Worm (Caenorhabditis elegans) whole organism, midembryonic: ENCODE data around the gene nxf-1.

Source experiments
- T22C8.4 ChIP-seq: fragments of 200-800 bp; sonication (Bioruptor generic); IDR thresholded peaks from 2 replicates; pipeline ENCODE4 v1.3.6; 2022; ENCODE audit warnings: missing genetic modification characterization, missing compliant biosample characterization
- cog-1 ChIP-seq: sonication (generic microtip); optimal IDR thresholded peaks from 2 replicates; lab custom pipeline; 2016; ENCODE audit warnings: missing genetic modification characterization, missing compliant biosample characterization
- flt-1 ChIP-seq: fragments of 200-800 bp; sonication (Bioruptor generic); IDR thresholded peaks from 2 replicates; pipeline ENCODE4 v1.3.6; 2022; ENCODE audit warnings: missing genetic modification characterization, missing compliant biosample characterization
- klf-2 ChIP-seq: fragments of 200-800 bp; sonication (Bioruptor generic); conservative IDR thresholded peaks from 2 replicates; pipeline ENCODE4 v1.3.6; 2022; ENCODE audit warnings: missing genetic modification reagents, missing genetic modification characterization, missing compliant biosample characterization
- med-1 ChIP-seq: sonication (generic microtip); optimal IDR thresholded peaks from 2 replicates; lab custom pipeline; 2017; ENCODE audit warnings: missing genetic modification characterization, mild to moderate bottlenecking, missing compliant biosample characterization, antibody characterized with exemption, missing genetic modification reagents; ENCODE audit not compliant: insufficient read depth
- ref-1 ChIP-seq: fragments of 200-800 bp; sonication (Bioruptor generic); conservative IDR thresholded peaks from 2 replicates; pipeline ENCODE4 v1.3.6; 2022; ENCODE audit warnings: missing genetic modification reagents, missing genetic modification characterization, missing compliant biosample characterization
- tab-1 ChIP-seq: fragments of 200-800 bp; sonication (Bioruptor generic); IDR thresholded peaks from 2 replicates; pipeline ENCODE4 v1.3.6; 2022; ENCODE audit warnings: missing genetic modification characterization, missing compliant biosample characterization
- ztf-23 ChIP-seq: fragments of 200-800 bp; sonication (Bioruptor generic); IDR thresholded peaks from 2 replicates; pipeline ENCODE4 v1.3.6; 2022; ENCODE audit warnings: missing genetic modification reagents, missing genetic modification characterization, missing compliant biosample characterization
- ztf-29 ChIP-seq: fragments of 200-800 bp; sonication (Bioruptor generic); IDR thresholded peaks from 2 replicates; pipeline ENCODE4 v1.3.6; 2022; ENCODE audit warnings: missing genetic modification reagents, missing genetic modification characterization, missing compliant biosample characterization

The nxf-1 gene

DNA sequence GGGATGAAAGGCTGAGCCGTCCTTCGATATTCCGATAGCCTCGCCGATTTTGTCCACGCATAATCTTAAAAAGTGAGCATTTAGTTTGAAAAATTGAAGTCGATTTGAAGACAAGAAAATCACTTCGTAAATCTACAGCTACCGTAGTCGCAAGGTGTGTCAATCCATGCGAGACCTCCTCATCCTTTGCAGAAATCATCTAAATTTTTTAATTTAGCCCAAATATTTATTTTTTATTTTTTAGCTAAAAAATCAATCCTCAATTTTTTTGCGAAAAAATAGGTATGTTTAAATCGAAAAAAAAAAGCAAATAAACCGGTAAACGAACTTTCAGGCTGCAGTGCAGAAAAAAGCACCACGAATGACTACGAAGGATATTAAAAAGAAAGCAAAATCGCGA lies 2.9 kb upstream of the nxf-1 start, which contains the start of the genes nxf-2 and set-31:
nxf-2 (minus strand) TSS at position 101 of the 400 bp plus-strand sequence.
set-31 (plus strand) TSS at position 169 of the 400 bp plus-strand sequence.
- TF ChIP-seq flt-1 (GFP tag; lab: Robert Waterston, UW) (no peak), ztf-23 (GFP tag; lab: Robert Waterston, UW) (no peak), cog-1 (tag; lab: Kevin White, UChicago) (no peak), klf-2 (GFP tag; lab: Robert Waterston, UW) (no peak), tab-1 (no peak), T22C8.4 (GFP tag; lab: Robert Waterston, UW) (no peak), ref-1 (no peak), ztf-29 (GFP tag; lab: Robert Waterston, UW) (no peak), med-1 (GFP tag; lab: Kevin White, UChicago) (no peak)

DNA sequence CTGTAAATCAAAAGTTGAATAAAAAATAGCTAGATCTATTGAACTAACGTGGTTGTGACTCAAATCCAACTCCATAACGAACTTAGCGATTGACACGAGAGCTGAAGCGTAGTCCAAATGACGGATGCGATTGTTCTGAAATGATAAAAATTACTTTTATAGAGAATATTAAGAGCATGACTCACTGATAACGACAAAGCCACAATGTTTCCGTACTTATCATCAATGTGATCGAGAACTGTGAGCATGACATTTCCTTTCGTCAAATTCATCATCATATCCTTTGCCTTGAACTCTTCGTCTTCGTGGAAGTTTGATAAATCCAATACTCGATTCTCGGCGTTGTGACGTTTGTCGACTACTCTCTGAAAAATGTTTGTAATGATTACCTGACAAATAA lies 782 bp downstream of the nxf-1 start:
- no peak for TF ChIP-seq T22C8.4 (GFP tag; lab: Robert Waterston, UW)
- no peak for TF ChIP-seq cog-1 (tag; lab: Kevin White, UChicago)
- TF ChIP-seq klf-2 (GFP tag; lab: Robert Waterston, UW), result no peak
- no peak for TF ChIP-seq med-1 (GFP tag; lab: Kevin White, UChicago)
- TF ChIP-seq tab-1, result no peak
- no peak for TF ChIP-seq ztf-29 (GFP tag; lab: Robert Waterston, UW)
- no peak for TF ChIP-seq ztf-23 (GFP tag; lab: Robert Waterston, UW)
- TF ChIP-seq flt-1 (GFP tag; lab: Robert Waterston, UW), result no peak
- TF ChIP-seq ref-1, result no peak

DNA sequence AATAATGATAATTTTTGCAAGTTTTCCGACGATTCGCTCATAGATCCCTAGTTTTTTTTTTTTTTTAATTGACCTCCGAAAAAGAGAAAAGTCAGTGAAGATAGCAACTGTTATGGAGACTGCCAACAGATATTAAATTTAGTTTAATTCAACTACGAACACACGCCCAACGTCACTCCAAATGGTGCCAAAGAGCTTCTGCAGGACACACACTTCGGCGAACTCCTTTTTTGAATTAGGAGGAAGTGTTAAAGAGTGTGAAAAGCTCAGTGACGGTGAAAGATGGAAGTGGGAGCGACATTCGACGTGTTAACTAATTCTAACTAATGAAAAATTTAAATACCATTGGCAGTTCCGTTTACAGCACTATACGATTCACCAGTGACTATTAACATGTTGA lies 2.8 kb downstream of the nxf-1 start:
- no peak for TF ChIP-seq klf-2 (GFP tag; lab: Robert Waterston, UW)
- no peak for TF ChIP-seq ztf-29 (GFP tag; lab: Robert Waterston, UW)
- TF ChIP-seq cog-1 (tag; lab: Kevin White, UChicago), result no peak
- no peak for TF ChIP-seq flt-1 (GFP tag; lab: Robert Waterston, UW)
- no peak for TF ChIP-seq tab-1
- TF ChIP-seq T22C8.4 (GFP tag; lab: Robert Waterston, UW), result no peak
- no peak for TF ChIP-seq med-1 (GFP tag; lab: Kevin White, UChicago)
- TF ChIP-seq ref-1, result no peak
- TF ChIP-seq ztf-23 (GFP tag; lab: Robert Waterston, UW), result no peak

DNA sequence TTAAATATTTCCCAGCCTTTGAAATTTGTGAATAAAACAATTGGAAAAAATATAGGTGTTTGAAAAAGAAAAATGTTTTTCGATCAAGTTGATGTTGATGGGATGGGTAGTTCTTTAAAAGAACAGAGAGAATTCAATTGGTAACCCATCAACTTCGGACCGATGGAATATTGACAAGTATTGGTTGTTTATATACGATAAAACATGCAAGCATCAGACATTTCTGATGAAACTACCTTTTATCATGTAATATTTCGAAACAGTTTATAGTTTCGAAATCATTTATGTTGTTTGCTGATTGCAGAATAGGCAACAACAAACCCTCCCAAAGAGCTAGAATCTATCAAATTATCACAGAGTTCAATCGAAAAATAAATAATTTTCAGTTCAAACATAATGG lies 4.9 kb downstream of the nxf-1 start:
- TF ChIP-seq ztf-29 (GFP tag; lab: Robert Waterston, UW) (no peak), klf-2 (GFP tag; lab: Robert Waterston, UW) (no peak), ztf-23 (GFP tag; lab: Robert Waterston, UW) (no peak)

DNA sequence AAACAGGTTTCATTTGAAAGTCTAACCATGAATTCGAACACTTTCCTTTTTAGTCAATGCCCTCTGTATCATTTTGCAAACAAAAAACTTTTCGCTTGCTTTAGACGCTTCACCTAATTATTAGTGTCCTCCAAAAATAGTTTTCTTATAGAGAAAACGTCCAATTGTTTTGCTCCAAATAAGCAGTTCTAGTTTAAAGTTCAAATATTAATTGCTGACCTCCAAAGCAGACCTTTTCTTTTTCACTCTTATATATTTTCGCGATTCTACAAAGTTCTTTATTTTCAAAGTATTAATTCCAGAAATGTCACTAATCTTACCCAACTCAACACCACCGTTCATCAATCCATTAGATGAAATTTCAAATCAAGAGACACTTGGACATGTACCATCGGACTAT lies 6.0 kb downstream of the nxf-1 start, which contains the start of gene gnrr-2:
gnrr-2 (plus strand) TSS at position 301 of the 400 bp plus-strand sequence.
- no peak for TF ChIP-seq flt-1 (GFP tag; lab: Robert Waterston, UW)
- TF ChIP-seq med-1 (GFP tag; lab: Kevin White, UChicago), result no peak
- TF ChIP-seq ztf-29 (GFP tag; lab: Robert Waterston, UW), result no peak
- no peak for TF ChIP-seq tab-1
- no peak for TF ChIP-seq T22C8.4 (GFP tag; lab: Robert Waterston, UW)
- no peak for TF ChIP-seq klf-2 (GFP tag; lab: Robert Waterston, UW)
- no peak for TF ChIP-seq ztf-23 (GFP tag; lab: Robert Waterston, UW)
- TF ChIP-seq ref-1, result no peak
- no peak for TF ChIP-seq cog-1 (tag; lab: Kevin White, UChicago)

DNA sequence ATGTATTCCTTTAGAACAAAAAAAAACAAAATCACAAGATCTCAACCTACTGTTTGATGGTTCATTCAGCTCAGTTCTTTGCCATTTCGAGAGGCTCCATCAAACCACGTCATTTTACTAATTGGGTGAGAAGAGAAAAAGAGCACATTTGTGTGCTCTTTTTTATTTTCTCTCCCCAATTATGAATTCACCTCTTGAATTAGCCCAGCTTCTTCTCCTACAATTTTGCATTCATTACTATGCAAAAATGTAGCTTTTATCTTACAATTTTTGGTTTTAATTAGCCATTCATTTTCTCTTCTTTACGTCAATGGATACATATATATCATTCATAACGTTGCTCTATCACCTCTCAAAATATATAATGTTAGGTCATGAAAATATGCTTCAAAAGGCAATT lies 9.2 kb downstream of the nxf-1 start:
- TF ChIP-seq med-1 (GFP tag; lab: Kevin White, UChicago) (no peak), klf-2 (GFP tag; lab: Robert Waterston, UW) (no peak), ztf-29 (GFP tag; lab: Robert Waterston, UW) (no peak), T22C8.4 (GFP tag; lab: Robert Waterston, UW) (no peak), ref-1 (no peak), tab-1 (no peak), flt-1 (GFP tag; lab: Robert Waterston, UW) (no peak), cog-1 (tag; lab: Kevin White, UChicago) (no peak), ztf-23 (GFP tag; lab: Robert Waterston, UW) (no peak)

DNA sequence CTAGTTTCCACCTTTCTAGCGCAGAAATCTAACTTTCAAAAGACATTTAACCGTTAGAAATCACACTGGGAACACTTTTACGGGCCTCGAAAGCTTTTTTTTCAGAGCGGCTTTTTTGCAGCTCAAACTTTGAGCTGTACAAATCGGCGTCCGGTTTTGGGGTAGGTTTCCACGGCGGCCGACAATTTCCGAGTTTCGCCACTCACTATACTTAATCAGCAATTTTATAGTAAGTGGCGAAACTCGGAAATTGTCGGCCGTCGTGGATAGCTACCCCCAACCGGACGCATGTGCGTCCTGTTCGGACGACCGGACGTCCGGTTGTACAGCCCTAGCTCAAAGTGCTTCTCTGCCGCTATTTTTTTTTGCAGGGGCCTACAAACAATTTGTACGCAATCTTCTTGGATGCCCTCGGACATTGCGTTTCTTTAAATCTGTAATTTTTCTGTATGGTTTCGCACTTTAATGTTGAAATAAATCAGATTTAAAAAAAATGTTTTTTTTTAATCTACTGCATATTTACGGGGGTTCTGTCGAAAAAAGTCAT lies 18.6 kb downstream of the nxf-1 start:
- TF ChIP-seq ref-1, result no peak
- no peak for TF ChIP-seq med-1 (GFP tag; lab: Kevin White, UChicago)
- no peak for TF ChIP-seq ztf-29 (GFP tag; lab: Robert Waterston, UW)
- no peak for TF ChIP-seq ztf-23 (GFP tag; lab: Robert Waterston, UW)
- TF ChIP-seq flt-1 (GFP tag; lab: Robert Waterston, UW), result no peak
- no peak for TF ChIP-seq T22C8.4 (GFP tag; lab: Robert Waterston, UW)

DNA sequence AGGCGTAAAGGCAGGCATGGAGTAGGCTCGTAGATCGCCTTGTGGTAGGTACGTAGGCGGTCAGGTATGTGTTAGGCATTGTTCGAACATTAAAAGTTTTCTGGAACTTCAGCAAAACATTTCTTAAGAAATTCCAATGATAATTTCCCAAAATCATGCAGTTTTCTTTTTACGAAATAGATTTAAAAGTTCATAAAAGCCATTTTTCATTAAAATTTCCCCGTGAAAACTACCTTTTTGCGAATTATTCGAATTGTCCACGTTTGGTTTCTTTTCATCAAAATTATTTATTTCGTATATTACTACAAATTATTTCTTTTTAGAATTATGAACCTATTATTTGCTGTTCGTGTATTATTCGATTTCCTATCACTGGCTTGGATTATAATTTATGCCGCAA lies 20.1 kb downstream of the nxf-1 start, which contains the start of gene C15H11.13:
C15H11.13 (plus strand) TSS at position 301 of the 400 bp plus-strand sequence.
- TF ChIP-seq med-1 (GFP tag; lab: Kevin White, UChicago), result no peak

DNA sequence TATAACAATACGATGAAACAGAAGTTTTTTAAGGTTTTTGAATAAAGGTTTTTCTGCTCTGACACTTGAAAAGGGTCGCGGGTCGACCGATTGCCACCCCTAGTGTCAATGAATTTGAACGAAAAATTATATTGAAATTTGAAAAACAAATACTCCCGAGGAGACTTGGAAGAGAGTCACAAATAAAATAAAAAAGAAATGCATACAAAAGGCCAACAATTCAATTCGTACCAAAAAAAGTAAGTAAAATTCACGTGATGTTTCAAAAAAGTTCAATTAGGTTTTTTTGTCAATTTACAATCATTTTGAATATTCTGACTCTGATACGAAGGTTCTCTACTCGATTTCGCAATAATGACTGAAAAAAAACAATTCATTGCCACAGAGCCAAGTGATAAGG lies 21.3 kb downstream of the nxf-1 start, which contains the start of gene C15H11.1:
C15H11.1 (plus strand) TSS at position 301 of the 400 bp plus-strand sequence.
- no peak for TF ChIP-seq T22C8.4 (GFP tag; lab: Robert Waterston, UW)
- no peak for TF ChIP-seq med-1 (GFP tag; lab: Kevin White, UChicago)
- no peak for TF ChIP-seq ztf-23 (GFP tag; lab: Robert Waterston, UW)
- no peak for TF ChIP-seq ref-1
- TF ChIP-seq flt-1 (GFP tag; lab: Robert Waterston, UW), result no peak
- no peak for TF ChIP-seq ztf-29 (GFP tag; lab: Robert Waterston, UW)
- TF ChIP-seq tab-1, result no peak
- TF ChIP-seq klf-2 (GFP tag; lab: Robert Waterston, UW), result no peak
- TF ChIP-seq cog-1 (tag; lab: Kevin White, UChicago), result no peak
